Fruit fly (Drosophila melanogaster) whole organism, embryonic: Measurements from ENCODE around the gene GstZ1.

Source experiments
- C15 ChIP-seq: fragments of 200-800 bp; sonication (Bioruptor generic); IDR thresholded peaks from 3 replicates; pipeline ENCODE4 v1.3.6; 2022; ENCODE audit warnings: missing biosample characterization, missing genetic modification characterization
- CG10431 ChIP-seq: fragments of 200-800 bp; sonication (Bioruptor generic); optimal IDR thresholded peaks from 3 replicates; lab custom pipeline; 2018; ENCODE audit warnings: missing biosample characterization, mild to moderate bottlenecking, missing genetic modification characterization
- CG11560 ChIP-seq: fragments of 200-800 bp; sonication (Bioruptor generic); IDR thresholded peaks from 3 replicates; pipeline ENCODE4 v1.3.6; 2022; ENCODE audit warnings: missing biosample characterization, missing genetic modification characterization
- CG12744 ChIP-seq: fragments of 200-800 bp; sonication (Bioruptor generic); optimal IDR thresholded peaks from 2 replicates; lab custom pipeline; 2016; ENCODE audit warnings: missing biosample characterization, missing genetic modification characterization
- CG14667 ChIP-seq: fragments of 200-800 bp; sonication (Bioruptor generic); IDR thresholded peaks from 2 replicates; pipeline ENCODE4 v1.3.6; 2022; ENCODE audit warnings: missing biosample characterization, missing genetic modification characterization
- CG17186 ChIP-seq: fragments of 200-800 bp; sonication (Bioruptor generic); optimal IDR thresholded peaks from 3 replicates; lab custom pipeline; 2017; ENCODE audit warnings: missing biosample characterization, missing genetic modification reagents, missing genetic modification characterization
- CG17912 ChIP-seq: fragments of 200-800 bp; sonication (Bioruptor generic); optimal IDR thresholded peaks from 2 replicates; lab custom pipeline; 2018; ENCODE audit warnings: missing biosample characterization, mild to moderate bottlenecking, missing genetic modification characterization
- CG2202 ChIP-seq: fragments of 200-800 bp; sonication (Bioruptor generic); optimal IDR thresholded peaks from 2 replicates; lab custom pipeline; 2018; ENCODE audit warnings: missing biosample characterization, mild to moderate bottlenecking, missing genetic modification characterization
- CG30403 ChIP-seq: fragments of 200-800 bp; sonication (Bioruptor generic); optimal IDR thresholded peaks from 3 replicates; lab custom pipeline; 2016; ENCODE audit warnings: missing biosample characterization, missing genetic modification characterization
- CG30431 ChIP-seq: fragments of 200-800 bp; sonication (Bioruptor generic); optimal IDR thresholded peaks from 2 replicates; lab custom pipeline; 2017; ENCODE audit warnings: missing biosample characterization, missing genetic modification characterization
- CG3065 ChIP-seq: fragments of 200-800 bp; sonication (Bioruptor generic); optimal IDR thresholded peaks from 2 replicates; lab custom pipeline; 2016; ENCODE audit warnings: missing biosample characterization, missing genetic modification characterization
- CG31224 ChIP-seq: fragments of 200-800 bp; sonication (Bioruptor generic); IDR thresholded peaks from 2 replicates; pipeline ENCODE4 v1.3.6; 2022; ENCODE audit warnings: missing biosample characterization, missing genetic modification characterization
- CG31441 ChIP-seq: fragments of 200-800 bp; sonication (Bioruptor generic); IDR thresholded peaks from 2 replicates; pipeline ENCODE4 v1.3.6; 2022; ENCODE audit warnings: missing biosample characterization, missing genetic modification characterization
- CG33557 ChIP-seq: fragments of 200-800 bp; sonication (Bioruptor generic); optimal IDR thresholded peaks from 2 replicates; lab custom pipeline; 2019; ENCODE audit warnings: missing biosample characterization, mild to moderate bottlenecking, missing genetic modification characterization, moderate library complexity
- CG3407 ChIP-seq: fragments of 200-800 bp; sonication (Bioruptor generic); optimal IDR thresholded peaks from 2 replicates; lab custom pipeline; 2018; ENCODE audit warnings: missing biosample characterization, mild to moderate bottlenecking, missing genetic modification characterization
- CG3838 ChIP-seq: fragments of 200-800 bp; sonication (Bioruptor generic); optimal IDR thresholded peaks from 3 replicates; lab custom pipeline; 2016; ENCODE audit warnings: missing biosample characterization, missing genetic modification characterization
- CG4424 ChIP-seq: fragments of 200-800 bp; sonication (Bioruptor generic); optimal IDR thresholded peaks from 3 replicates; lab custom pipeline; 2016; ENCODE audit warnings: missing biosample characterization, missing genetic modification characterization
- CG7271 ChIP-seq: fragments of 200-800 bp; sonication (Bioruptor generic); optimal IDR thresholded peaks from 2 replicates; lab custom pipeline; 2018; ENCODE audit warnings: missing biosample characterization, mild to moderate bottlenecking, missing genetic modification characterization, moderate library complexity
- CG7372 ChIP-seq: fragments of 200-800 bp; sonication (Bioruptor generic); IDR thresholded peaks from 2 replicates; pipeline ENCODE4 v1.3.6; 2022; ENCODE audit warnings: missing biosample characterization, missing genetic modification characterization
- CG7786 ChIP-seq: fragments of 200-800 bp; sonication (Bioruptor generic); optimal IDR thresholded peaks from 2 replicates; lab custom pipeline; 2016; ENCODE audit warnings: missing biosample characterization, missing genetic modification characterization
- CG7928 ChIP-seq: fragments of 200-800 bp; sonication (Bioruptor generic); optimal IDR thresholded peaks from 2 replicates; lab custom pipeline; 2017; ENCODE audit warnings: missing biosample characterization, mild to moderate bottlenecking, missing genetic modification characterization
- Camta ChIP-seq: fragments of 200-800 bp; sonication (Bioruptor generic); optimal IDR thresholded peaks from 2 replicates; lab custom pipeline; 2016; ENCODE audit warnings: missing biosample characterization, missing genetic modification characterization
- Chrac-16 ChIP-seq: fragments of 200-800 bp; sonication (Bioruptor generic); optimal IDR thresholded peaks from 3 replicates; lab custom pipeline; 2016; ENCODE audit warnings: missing biosample characterization, missing genetic modification characterization
- Dip2 ChIP-seq: fragments of 200-800 bp; sonication (Bioruptor generic); IDR thresholded peaks from 2 replicates; pipeline ENCODE4 v1.3.6; 2022; ENCODE audit warnings: missing biosample characterization, missing genetic modification characterization
- Doc3 ChIP-seq: fragments of 200-800 bp; sonication (Bioruptor generic); IDR thresholded peaks from 3 replicates; pipeline ENCODE4 v1.3.6; 2022; ENCODE audit warnings: missing biosample characterization, missing genetic modification characterization; ENCODE audit not compliant: partially characterized antibody
- HLH3B ChIP-seq: fragments of 200-800 bp; sonication (Bioruptor generic); IDR thresholded peaks from 2 replicates; pipeline ENCODE4 v1.3.6; 2022; ENCODE audit warnings: missing biosample characterization, missing genetic modification characterization
- Hsf ChIP-seq: fragments of 200-800 bp; sonication (Bioruptor generic); optimal IDR thresholded peaks from 3 replicates; lab custom pipeline; 2016; ENCODE audit warnings: missing biosample characterization, missing genetic modification characterization
- MBD-R2 ChIP-seq: fragments of 200-800 bp; sonication (Bioruptor generic); IDR thresholded peaks from 2 replicates; pipeline ENCODE4 v1.3.6; 2022; ENCODE audit warnings: missing biosample characterization, missing genetic modification characterization
- Med ChIP-seq: fragments of 200-800 bp; sonication (Bioruptor generic); peaks from one replicate; lab custom pipeline; 2016; ENCODE audit warnings: missing biosample characterization, missing genetic modification characterization, mild to moderate bottlenecking, inconsistent platforms, moderate library complexity
- Oaz ChIP-seq: fragments of 200-800 bp; sonication (Bioruptor generic); IDR thresholded peaks from 2 replicates; pipeline ENCODE4 v1.3.6; 2022; ENCODE audit warnings: missing biosample characterization, missing genetic modification characterization
- PHDP ChIP-seq: fragments of 200-800 bp; sonication (Bioruptor generic); optimal IDR thresholded peaks from 3 replicates; lab custom pipeline; 2018; ENCODE audit warnings: missing biosample characterization, mild to moderate bottlenecking, missing genetic modification characterization, moderate library complexity
- Six4 ChIP-seq: fragments of 200-800 bp; sonication (Bioruptor generic); optimal IDR thresholded peaks from 2 replicates; lab custom pipeline; 2016; ENCODE audit warnings: missing biosample characterization, missing genetic modification characterization
- bab2 ChIP-seq: fragments of 200-800 bp; sonication (Bioruptor generic); optimal IDR thresholded peaks from 2 replicates; lab custom pipeline; 2016; ENCODE audit warnings: missing biosample characterization, missing genetic modification characterization
- caup ChIP-seq: fragments of 200-800 bp; sonication (Bioruptor generic); optimal IDR thresholded peaks from 3 replicates; lab custom pipeline; 2017; ENCODE audit warnings: missing biosample characterization, mild to moderate bottlenecking, missing genetic modification characterization, moderate library complexity; ENCODE audit not compliant: severe bottlenecking
- chn ChIP-seq: fragments of 200-800 bp; sonication (Bioruptor generic); optimal IDR thresholded peaks from 2 replicates; lab custom pipeline; 2016; ENCODE audit warnings: missing biosample characterization, missing genetic modification characterization
- dimm ChIP-seq: fragments of 200-800 bp; sonication (Bioruptor generic); IDR thresholded peaks from 2 replicates; pipeline ENCODE4 v1.3.6; 2022; ENCODE audit warnings: missing biosample characterization, missing genetic modification characterization
- disco-r ChIP-seq: fragments of 200-800 bp; sonication (Bioruptor generic); optimal IDR thresholded peaks from 2 replicates; lab custom pipeline; 2016; ENCODE audit warnings: missing biosample characterization, missing genetic modification characterization
- fd64A ChIP-seq: fragments of 200-800 bp; sonication (Bioruptor generic); optimal IDR thresholded peaks from 3 replicates; lab custom pipeline; 2018; ENCODE audit warnings: missing biosample characterization, mild to moderate bottlenecking, missing genetic modification characterization
- gce ChIP-seq: fragments of 200-800 bp; sonication (Bioruptor generic); IDR thresholded peaks from 3 replicates; pipeline ENCODE4 v1.3.6; 2022; ENCODE audit warnings: missing biosample characterization, missing genetic modification characterization
- jumu ChIP-seq: fragments of 200-800 bp; sonication (Bioruptor generic); optimal IDR thresholded peaks from 3 replicates; lab custom pipeline; 2016; ENCODE audit warnings: missing biosample characterization, missing genetic modification characterization
- lilli ChIP-seq: fragments of 200-800 bp; sonication (Bioruptor generic); optimal IDR thresholded peaks from 3 replicates; lab custom pipeline; 2016; ENCODE audit warnings: missing biosample characterization, missing genetic modification characterization
- mld ChIP-seq: fragments of 200-800 bp; sonication (Bioruptor generic); IDR thresholded peaks from 3 replicates; pipeline ENCODE4 v1.3.6; 2022; ENCODE audit warnings: missing biosample characterization, missing genetic modification characterization; ENCODE audit not compliant: partially characterized antibody
- onecut ChIP-seq: fragments of 200-800 bp; sonication (Bioruptor generic); IDR thresholded peaks from 2 replicates; pipeline ENCODE4 v1.3.6; 2022; ENCODE audit warnings: missing biosample characterization, missing genetic modification characterization
- otp ChIP-seq: fragments of 200-800 bp; sonication (Bioruptor generic); IDR thresholded peaks from 3 replicates; pipeline ENCODE4, ENCODE4 v1.3.6; 2022; ENCODE audit warnings: missing biosample characterization, missing genetic modification characterization
- pan ChIP-seq, 4 experiments: fragments of >200 bp in 3 of 4; fragments of 200-800 bp in 1 of 4; sonication (Bioruptor generic) in 1 of 4; optimal IDR thresholded peaks in 3 of 4; IDR thresholded peaks in 1 of 4; 2 replicates each; pipeline versions ENCODE4 v1.3.6 to Lab custom; 2017 to 2022; ENCODE audit warnings: missing biosample characterization in 2 of 4, missing genetic modification characterization in 2 of 4, mixed read lengths in 1 of 4
- pb ChIP-seq: fragments of 200-800 bp; sonication (Bioruptor generic); optimal IDR thresholded peaks from 3 replicates; lab custom pipeline; 2016; ENCODE audit warnings: missing biosample characterization, missing genetic modification characterization
- phol ChIP-seq: fragments of 200-800 bp; sonication (Bioruptor generic); optimal IDR thresholded peaks from 3 replicates; lab custom pipeline; 2018; ENCODE audit warnings: missing biosample characterization, mild to moderate bottlenecking, missing genetic modification characterization, moderate library complexity
- rib ChIP-seq: fragments of 200-800 bp; sonication (Bioruptor generic); IDR thresholded peaks from 2 replicates; pipeline ENCODE4 v1.3.6; 2022; ENCODE audit warnings: missing biosample characterization, missing genetic modification characterization
- sens-2 ChIP-seq: fragments of 200-800 bp; sonication (Bioruptor generic); IDR thresholded peaks from 2 replicates; pipeline ENCODE4 v1.3.6; 2022; ENCODE audit warnings: missing biosample characterization, missing genetic modification characterization
- tgo ChIP-seq: fragments of 200-800 bp; sonication (Bioruptor generic); IDR thresholded peaks from 3 replicates; pipeline ENCODE4 v1.3.6; 2022; ENCODE audit warnings: missing biosample characterization, missing genetic modification characterization
- tio ChIP-seq: fragments of 200-800 bp; sonication (Bioruptor generic); optimal IDR thresholded peaks from 2 replicates; lab custom pipeline; 2017; ENCODE audit warnings: missing biosample characterization, missing genetic modification characterization, inconsistent platforms

Gene GstZ1

DNA sequence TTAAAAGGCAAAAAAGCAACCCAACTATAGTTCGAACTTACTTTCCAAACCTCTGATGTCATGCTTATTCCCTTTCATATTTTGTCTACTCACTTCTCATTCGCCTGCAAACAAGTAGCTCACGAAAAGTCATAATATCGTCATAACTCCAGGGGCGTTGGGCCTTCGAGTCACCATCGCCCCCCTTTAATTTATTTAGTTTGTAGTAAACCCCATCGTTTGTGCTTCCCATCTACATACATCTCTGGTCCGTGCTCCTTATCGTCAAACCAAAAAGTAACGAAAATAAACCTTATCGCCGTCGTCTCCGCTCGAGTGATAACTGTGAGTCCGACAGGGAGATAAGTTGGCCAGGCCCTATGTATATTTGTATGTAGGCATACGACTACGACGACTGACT lies 27.4 kb downstream of the GstZ1 start (continued):
- no peak for TF ChIP-seq tio (GFP tag; lab: Kevin White, UChicago)
- no peak for TF ChIP-seq CG10431 (GFP tag; lab: Kevin White, UChicago)
- no peak for TF ChIP-seq gce
- TF ChIP-seq otp: peak; percentile 62; the same call in 1 of the 3 replicates
- peak; percentile 4 for TF ChIP-seq chn (GFP tag; lab: Kevin White, UChicago)
- peak; percentile 34 for TF ChIP-seq jumu
- TF ChIP-seq CG14667 (GFP tag; lab: Robert Waterston, UW): no peak
- no peak for TF ChIP-seq CG30431
- no peak for TF ChIP-seq CG17186 (GFP tag; lab: Kevin White, UChicago)
- TF ChIP-seq CG7928: no peak
- TF ChIP-seq MBD-R2 (GFP tag; lab: Robert Waterston, UW): peak; percentile 64; the same call in 1 of the 2 replicates
- TF ChIP-seq dimm (GFP tag; lab: Robert Waterston, UW): no peak; the same call in 1 of the 2 replicates
- TF ChIP-seq caup: peak; percentile 79
- TF ChIP-seq CG12744 (GFP tag; lab: Kevin White, UChicago): peak; percentile 30
- TF ChIP-seq CG3065 (GFP tag; lab: Kevin White, UChicago): peak; percentile 19
- peak; percentile 9; the same call in 1 of the 2 replicates for TF ChIP-seq sens-2 (GFP tag; lab: Robert Waterston, UW)
- TF ChIP-seq pb (GFP tag; lab: Kevin White, UChicago): no peak
- TF ChIP-seq CG2202 (tag; lab: Kevin White, UChicago): peak; percentile 20
- TF ChIP-seq Dip2 (GFP tag; lab: Robert Waterston, UW): no peak
- peak; percentile 21; the same call in 1 of the 3 replicates for TF ChIP-seq tgo (GFP tag; lab: Robert Waterston, UW)
- peak; percentile 71 for TF ChIP-seq CG17912 (GFP tag; lab: Kevin White, UChicago)
- peak; percentile 34 for TF ChIP-seq Six4
- peak; percentile 7 for TF ChIP-seq CG4424 (GFP tag; lab: Kevin White, UChicago)
- no peak for TF ChIP-seq pan (optimal IDR thresholded peaks at IDR 0.05; lab: Kevin White, UChicago)
- peak in 1 of 2 experiments; percentile 53 for TF ChIP-seq pan (GFP tag; optimal IDR thresholded peaks at IDR 0.05 in 1 of 2, IDR thresholded peaks at IDR 0.05 in 1 of 2)
- peak; percentile 58 for TF ChIP-seq fd64A (GFP tag; lab: Kevin White, UChicago)
- TF ChIP-seq rib: 0 out of 2 replicates have a peak, but pooled peaks have one; percentile 42
- TF ChIP-seq Med (GFP tag; lab: Kevin White, UChicago): peak; percentile 97
- peak; percentile 79 for TF ChIP-seq CG7786 (GFP tag; lab: Kevin White, UChicago)
- peak; percentile 1 for TF ChIP-seq Chrac-16
- TF ChIP-seq onecut (GFP tag; lab: Robert Waterston, UW): peak; percentile 74
- TF ChIP-seq Oaz (GFP tag; lab: Robert Waterston, UW): peak; percentile 40; the same call in 1 of the 2 replicates
- no peak for TF ChIP-seq CG7271 (tag; lab: Kevin White, UChicago)
- peak; percentile 36; the same call in 1 of the 2 replicates for TF ChIP-seq CG7372
- no peak for TF ChIP-seq CG3407 (GFP tag; lab: Kevin White, UChicago)
- no peak for TF ChIP-seq Doc3
- no peak for TF ChIP-seq mld (GFP tag; lab: Robert Waterston, UW)
- TF ChIP-seq Camta: peak; percentile 31
- peak; percentile 53 for TF ChIP-seq CG31441 (GFP tag; lab: Robert Waterston, UW)
- no peak for TF ChIP-seq CG3838 (GFP tag; lab: Kevin White, UChicago)
- peak; percentile 69 for TF ChIP-seq HLH3B (GFP tag; lab: Robert Waterston, UW)
- peak; percentile 44 for TF ChIP-seq Hsf (GFP tag; lab: Kevin White, UChicago)
- 0 out of 3 replicates have a peak, but pooled peaks have one; percentile 52 for TF ChIP-seq C15 (GFP tag; lab: Robert Waterston, UW)
- peak; percentile 31 for TF ChIP-seq CG33557 (GFP tag; lab: Kevin White, UChicago)
- peak; percentile 31; the same call in 1 of the 2 replicates for TF ChIP-seq CG31224
- peak; percentile 31 for TF ChIP-seq phol
- TF ChIP-seq bab2 (GFP tag; lab: Kevin White, UChicago): peak; percentile 55
- no peak for TF ChIP-seq CG11560 (tag; lab: Robert Waterston, UW)
- TF ChIP-seq lilli: peak; percentile 86
- TF ChIP-seq PHDP (tag; lab: Kevin White, UChicago): peak; percentile 73
- peak; percentile 40 for TF ChIP-seq CG30403 (GFP tag; lab: Kevin White, UChicago)
- peak; percentile 5 for TF ChIP-seq disco-r (GFP tag; lab: Kevin White, UChicago)
